Worm (Caenorhabditis elegans) whole organism, young adult: Measurements from ENCODE around the gene F42F12.14.

ENCODE experiments used
- C06A6.2 ChIP-seq: fragments of 200-800 bp; sonication (Bioruptor generic); conservative IDR thresholded peaks from 2 replicates; pipeline ENCODE4 v1.3.6; 2022; ENCODE audit warnings: missing genetic modification characterization, missing compliant biosample characterization
- C17E4.6 ChIP-seq: fragments of 200-800 bp; sonication (Bioruptor generic); IDR thresholded peaks from 2 replicates; pipeline ENCODE4 v1.3.6; 2022; ENCODE audit warnings: missing genetic modification reagents, missing genetic modification characterization, missing compliant biosample characterization
- F10E7.11 ChIP-seq: sonication (generic microtip); optimal IDR thresholded peaks from 2 replicates; lab custom pipeline; 2017; ENCODE audit warnings: mild to moderate bottlenecking, missing genetic modification characterization, moderate library complexity, missing compliant biosample characterization
- F22D6.2 ChIP-seq: sonication (generic microtip); optimal IDR thresholded peaks from 2 replicates; lab custom pipeline; 2016; ENCODE audit warnings: mild to moderate bottlenecking, missing genetic modification characterization, missing compliant biosample characterization
- F37B4.10 ChIP-seq: fragments of 200-800 bp; sonication (Bioruptor generic); IDR thresholded peaks from 2 replicates; pipeline ENCODE4 v1.3.6; 2022; ENCODE audit warnings: missing genetic modification characterization, missing compliant biosample characterization
- F49E8.2 ChIP-seq: sonication (generic microtip); optimal IDR thresholded peaks from 3 replicates; lab custom pipeline; 2017; ENCODE audit warnings: missing genetic modification characterization, mild to moderate bottlenecking, missing compliant biosample characterization, antibody characterized with exemption, moderate library complexity; ENCODE audit not compliant: insufficient read depth
- F57A8.1 ChIP-seq: fragments of 200-800 bp; sonication (Bioruptor generic); optimal IDR thresholded peaks from 2 replicates; lab custom pipeline; 2018; ENCODE audit warnings: mild to moderate bottlenecking, missing genetic modification characterization, moderate library complexity, missing compliant biosample characterization
- T07F8.4 ChIP-seq: sonication (generic microtip); optimal IDR thresholded peaks from 2 replicates; lab custom pipeline; 2016; ENCODE audit warnings: mild to moderate bottlenecking, missing genetic modification characterization, moderate library complexity, missing compliant biosample characterization
- Y53F4B.3 ChIP-seq: fragments of 200-800 bp; sonication (Bioruptor generic); IDR thresholded peaks from 2 replicates; pipeline ENCODE4 v1.3.6; 2022; ENCODE audit warnings: missing genetic modification reagents, missing genetic modification characterization, missing compliant biosample characterization
- Y67H2A.10 ChIP-seq: fragments of 200-800 bp; sonication (Bioruptor generic); conservative IDR thresholded peaks from 2 replicates; pipeline ENCODE4 v1.3.6; 2022; ENCODE audit warnings: missing genetic modification reagents, missing genetic modification characterization, missing compliant biosample characterization
- Y79H2A.3 ChIP-seq: fragments of 200-800 bp; sonication (Bioruptor generic); conservative IDR thresholded peaks from 2 replicates; pipeline ENCODE4 v1.3.6; 2022; ENCODE audit warnings: missing genetic modification reagents, missing genetic modification characterization, missing compliant biosample characterization
- Y95B8A.8 ChIP-seq: fragments of 200-800 bp; sonication (Bioruptor generic); IDR thresholded peaks from 2 replicates; pipeline ENCODE4 v1.3.6; 2022; ENCODE audit warnings: missing genetic modification reagents, missing genetic modification characterization, missing compliant biosample characterization
- ama-1 ChIP-seq, 3 experiments: fragments of 150-350 bp in 1 of 3; sonication (generic microtip) in 2 of 3; optimal IDR thresholded peaks; 2 replicates each; lab custom pipeline; 2014 to 2018; ENCODE audit warnings: missing biosample characterization in 2 of 3, missing genetic modification characterization in 2 of 3, missing genetic modification reagents in 2 of 3
- attf-5 ChIP-seq: fragments of 200-800 bp; sonication (Bioruptor generic); optimal IDR thresholded peaks from 2 replicates; lab custom pipeline; 2018; ENCODE audit warnings: mild to moderate bottlenecking, missing genetic modification characterization, missing compliant biosample characterization
- bed-1 ChIP-seq: fragments of 200-800 bp; sonication (Bioruptor generic); IDR thresholded peaks from 2 replicates; pipeline ENCODE4 v1.3.6; 2022; ENCODE audit warnings: missing genetic modification reagents, missing genetic modification characterization, missing compliant biosample characterization
- ccch-3 ChIP-seq: fragments of 200-800 bp; sonication (Bioruptor generic); optimal IDR thresholded peaks from 2 replicates; lab custom pipeline; 2018; ENCODE audit warnings: mild to moderate bottlenecking, missing genetic modification characterization, missing compliant biosample characterization
- cebp-2 ChIP-seq: fragments of 200-800 bp; sonication (Bioruptor generic); IDR thresholded peaks from 2 replicates; pipeline ENCODE4 v1.3.6; 2022; ENCODE audit warnings: missing genetic modification characterization, missing compliant biosample characterization
- ceh-100 ChIP-seq: fragments of 200-800 bp; sonication (Bioruptor generic); IDR thresholded peaks from 2 replicates; pipeline ENCODE4 v1.3.6; 2022; ENCODE audit warnings: missing genetic modification reagents, missing genetic modification characterization, missing compliant biosample characterization
- ceh-27 ChIP-seq: fragments of 200-800 bp; sonication (Bioruptor generic); optimal IDR thresholded peaks from 2 replicates; lab custom pipeline; 2018; ENCODE audit warnings: mild to moderate bottlenecking, missing genetic modification characterization, moderate library complexity, missing compliant biosample characterization
- ceh-58 ChIP-seq: fragments of 200-800 bp; sonication (Bioruptor generic); IDR thresholded peaks from 2 replicates; pipeline ENCODE4 v1.3.6; 2022; ENCODE audit warnings: missing genetic modification characterization, missing compliant biosample characterization
- ceh-91 ChIP-seq: fragments of 200-800 bp; sonication (Bioruptor generic); IDR thresholded peaks from 2 replicates; pipeline ENCODE4 v1.3.6; 2022; ENCODE audit warnings: missing genetic modification reagents, missing genetic modification characterization, missing compliant biosample characterization
- chd-7 ChIP-seq: sonication (generic microtip); optimal IDR thresholded peaks from 2 replicates; lab custom pipeline; 2016; ENCODE audit warnings: mild to moderate bottlenecking, missing genetic modification characterization, moderate library complexity, missing compliant biosample characterization
- efl-1 ChIP-seq: fragments of 150-350 bp; optimal IDR thresholded peaks from 2 replicates; lab custom pipeline; 2014; ENCODE audit warnings: missing biosample characterization, missing genetic modification reagents, missing genetic modification characterization
- egl-44 ChIP-seq: fragments of 200-800 bp; sonication (Bioruptor generic); IDR thresholded peaks from 2 replicates; pipeline ENCODE4 v1.3.6; 2022; ENCODE audit warnings: missing genetic modification reagents, missing genetic modification characterization, missing compliant biosample characterization
- hlh-12 ChIP-seq: sonication (generic microtip); optimal IDR thresholded peaks from 2 replicates; lab custom pipeline; 2016; ENCODE audit warnings: missing genetic modification characterization, missing compliant biosample characterization
- hmg-20 ChIP-seq: fragments of 200-800 bp; sonication (Bioruptor generic); IDR thresholded peaks from 2 replicates; pipeline ENCODE4 v1.3.6; 2022; ENCODE audit warnings: missing genetic modification reagents, missing genetic modification characterization, missing compliant biosample characterization
- hsf-1 ChIP-seq: fragments of 200-800 bp; sonication (Bioruptor generic); IDR thresholded peaks from 2 replicates; pipeline ENCODE4 v1.3.6; 2022; ENCODE audit warnings: missing genetic modification reagents, missing genetic modification characterization, missing compliant biosample characterization
- lag-1 ChIP-seq: fragments of 200-800 bp; sonication (Bioruptor generic); IDR thresholded peaks from 2 replicates; pipeline ENCODE4 v1.3.6; 2022; ENCODE audit warnings: missing genetic modification reagents, missing genetic modification characterization, missing compliant biosample characterization
- let-607 ChIP-seq, 2 experiments: fragments of 200-800 bp in 1 of 2; sonication (Bioruptor generic) in 1 of 2; sonication (generic microtip) in 1 of 2; optimal IDR thresholded peaks; 2 replicates each; lab custom pipeline; 2016 to 2018; ENCODE audit warnings: mild to moderate bottlenecking in 2 of 2, missing compliant biosample characterization in 2 of 2, missing genetic modification characterization in 2 of 2, moderate library complexity in 2 of 2, missing genotype in 1 of 2
- lin-35 ChIP-seq, 3 experiments: fragments of 150-350 bp in 2 of 3; sonication (generic microtip) in 1 of 3; optimal IDR thresholded peaks; 2 replicates each; lab custom pipeline; 2014 to 2018; ENCODE audit warnings: missing biosample characterization in 3 of 3, missing genetic modification characterization in 3 of 3, missing genetic modification reagents in 3 of 3
- lir-1 ChIP-seq: fragments of 200-800 bp; sonication (Bioruptor generic); conservative IDR thresholded peaks from 2 replicates; pipeline ENCODE4 v1.3.6; 2022; ENCODE audit warnings: missing genetic modification reagents, missing genetic modification characterization, missing compliant biosample characterization
- mcd-1 ChIP-seq: fragments of 200-800 bp; sonication (Bioruptor generic); IDR thresholded peaks from 2 replicates; pipeline ENCODE4 v1.3.6; 2022; ENCODE audit warnings: missing genetic modification reagents, missing genetic modification characterization, missing compliant biosample characterization
- mel-28 ChIP-seq: sonication (generic microtip); optimal IDR thresholded peaks from 2 replicates; lab custom pipeline; 2016; ENCODE audit warnings: borderline replicate concordance, mild to moderate bottlenecking, missing genetic modification characterization, missing compliant biosample characterization
- nfyb-1 ChIP-seq: fragments of 200-800 bp; sonication (Bioruptor generic); IDR thresholded peaks from 2 replicates; pipeline ENCODE4 v1.3.6; 2022; ENCODE audit warnings: missing genetic modification reagents, missing genetic modification characterization, missing compliant biosample characterization
- nhr-120 ChIP-seq: fragments of 200-800 bp; sonication (Bioruptor generic); IDR thresholded peaks from 2 replicates; pipeline ENCODE4 v1.3.6; 2022; ENCODE audit warnings: missing genetic modification characterization, missing compliant biosample characterization
- nhr-80 ChIP-seq: sonication (generic microtip); optimal IDR thresholded peaks from 2 replicates; lab custom pipeline; 2016; ENCODE audit warnings: missing genetic modification characterization, missing compliant biosample characterization
- nhr-90 ChIP-seq: sonication (generic microtip); optimal IDR thresholded peaks from 2 replicates; lab custom pipeline; 2016; ENCODE audit warnings: missing genotype, mild to moderate bottlenecking, missing genetic modification characterization, missing compliant biosample characterization
- pbrm-1 ChIP-seq: fragments of 200-800 bp; sonication (Bioruptor generic); IDR thresholded peaks from 2 replicates; pipeline ENCODE4 v1.3.6; 2022; ENCODE audit warnings: missing genetic modification reagents, missing genetic modification characterization, missing compliant biosample characterization
- repo-1 ChIP-seq: sonication (generic microtip); optimal IDR thresholded peaks from 2 replicates; lab custom pipeline; 2017; ENCODE audit warnings: mild to moderate bottlenecking, missing genetic modification characterization, missing compliant biosample characterization
- snpc-4 ChIP-seq, 5 experiments: fragments of 150-350 bp in 1 of 5; sonication (generic microtip) in 4 of 5; optimal IDR thresholded peaks; 2 replicates each; lab custom pipeline; 2014 to 2018; ENCODE audit warnings: missing genetic modification characterization in 5 of 5, missing biosample characterization in 3 of 5, antibody characterized with exemption in 2 of 5, mild to moderate bottlenecking in 2 of 5, missing compliant biosample characterization in 2 of 5, missing genotype in 2 of 5, moderate library complexity in 2 of 5, missing genetic modification reagents in 1 of 5
- somi-1 ChIP-seq: fragments of 200-800 bp; sonication (Bioruptor generic); optimal IDR thresholded peaks from 2 replicates; lab custom pipeline; 2018; ENCODE audit warnings: mild to moderate bottlenecking, missing genetic modification characterization, missing compliant biosample characterization
- tbx-9 ChIP-seq: sonication (generic microtip); optimal IDR thresholded peaks from 2 replicates; lab custom pipeline; 2016; ENCODE audit warnings: borderline replicate concordance, missing genetic modification characterization, inconsistent platforms, missing compliant biosample characterization
- tlf-1 ChIP-seq: fragments of 200-800 bp; sonication (Bioruptor generic); optimal IDR thresholded peaks from 2 replicates; lab custom pipeline; 2018; ENCODE audit warnings: mild to moderate bottlenecking, missing genetic modification characterization, missing compliant biosample characterization
- unc-130 ChIP-seq: sonication (generic microtip); optimal IDR thresholded peaks from 2 replicates; lab custom pipeline; 2016; ENCODE audit warnings: missing genetic modification reagents, missing genetic modification characterization, missing compliant biosample characterization
- zfh-2 ChIP-seq: fragments of 200-800 bp; sonication (Bioruptor generic); conservative IDR thresholded peaks from 2 replicates; pipeline ENCODE4 v1.3.6; 2022; ENCODE audit warnings: missing genetic modification reagents, missing genetic modification characterization, missing compliant biosample characterization
- ztf-18 ChIP-seq: sonication (generic microtip); optimal IDR thresholded peaks from 2 replicates; lab custom pipeline; 2016; ENCODE audit warnings: missing genotype, mild to moderate bottlenecking, missing genetic modification characterization, missing compliant biosample characterization
- ztf-6 ChIP-seq: fragments of 200-800 bp; sonication (Bioruptor generic); IDR thresholded peaks from 2 replicates; pipeline ENCODE4 v1.3.6; 2022; ENCODE audit warnings: missing genetic modification reagents, missing genetic modification characterization, missing compliant biosample characterization

F42F12.14 gene

ce11 chrX:12362951-12363486, 14.6 kb downstream of the F42F12.14 start:
- TF ChIP-seq F37B4.10 (GFP tag; lab: Robert Waterston, UW) (no peak), nhr-120 (GFP tag; lab: Robert Waterston, UW) (no peak), pbrm-1 (GFP tag; lab: Robert Waterston, UW) (peak; percentile 90), bed-1 (no peak), ztf-6 (GFP tag; lab: Robert Waterston, UW) (0 out of 2 replicates have a peak, but pooled peaks have one; percentile 62), ceh-91 (no peak), snpc-4 (GFP tag; optimal IDR thresholded peaks at IDR 0.05; lab: Kevin White, UChicago) (peak; percentile 51), snpc-4 (tag; optimal IDR thresholded peaks at IDR 0.05; lab: Kevin White, UChicago) (peak; percentile 71 to 86 (median 82)), let-607 (tag; optimal IDR thresholded peaks at IDR 0.05; lab: Kevin White, UChicago) (peak; percentile 76 to 93), ceh-58 (GFP tag; lab: Robert Waterston, UW) (no peak), F22D6.2 (tag; lab: Kevin White, UChicago) (peak; percentile 94), tlf-1 (GFP tag; lab: Kevin White, UChicago) (peak; percentile 97), tbx-9 (tag; lab: Kevin White, UChicago) (no peak), ztf-18 (tag; lab: Kevin White, UChicago) (peak; percentile 79), ama-1 (optimal IDR thresholded peaks at IDR 0.05; lab: Kevin White, UChicago) (no peak), ama-1 (GFP tag; optimal IDR thresholded peaks at IDR 0.05; lab: Kevin White, UChicago) (peak in 1 of 2 experiments; percentile 73), Y53F4B.3 (no peak), egl-44 (GFP tag; lab: Robert Waterston, UW) (peak; percentile 87), T07F8.4 (tag; lab: Kevin White, UChicago) (peak; percentile 85), C06A6.2 (GFP tag; lab: Robert Waterston, UW) (peak; percentile 95), Y95B8A.8 (no peak), unc-130 (GFP tag; lab: Kevin White, UChicago) (peak; percentile 33), lag-1 (GFP tag; lab: Robert Waterston, UW) (peak; percentile 84; the same call in 1 of the 2 replicates), attf-5 (GFP tag; lab: Kevin White, UChicago) (peak; percentile 54), cebp-2 (GFP tag; lab: Robert Waterston, UW) (peak; percentile 93; the same call in 1 of the 2 replicates), C17E4.6 (peak; percentile 77), Y67H2A.10 (no peak), F49E8.2 (tag; lab: Kevin White, UChicago) (no peak), nhr-90 (tag; lab: Kevin White, UChicago) (peak; percentile 91), mel-28 (peak; percentile 81), lin-35 (GFP tag; optimal IDR thresholded peaks at IDR 0.05; lab: Kevin White, UChicago) (peak in 2 of 3 experiments; percentile 86 to 98), hsf-1 (GFP tag; lab: Robert Waterston, UW) (0 out of 2 replicates have a peak, but pooled peaks have one; percentile 20), efl-1 (no peak), repo-1 (tag; lab: Kevin White, UChicago) (peak; percentile 99), Y79H2A.3 (no peak), ceh-27 (peak; percentile 98), mcd-1 (GFP tag; lab: Robert Waterston, UW) (peak; percentile 82), zfh-2 (GFP tag; lab: Robert Waterston, UW) (no peak), hlh-12 (tag; lab: Kevin White, UChicago) (no peak), ceh-100 (GFP tag; lab: Robert Waterston, UW) (peak; percentile 74), nfyb-1 (GFP tag; lab: Robert Waterston, UW) (peak; percentile 95), lir-1 (GFP tag; lab: Robert Waterston, UW) (peak; percentile 81), chd-7 (tag; lab: Kevin White, UChicago) (peak; percentile 89), ccch-3 (GFP tag; lab: Kevin White, UChicago) (peak; percentile 86), F57A8.1 (GFP tag; lab: Kevin White, UChicago) (peak; percentile 85), F10E7.11 (peak; percentile 91), hmg-20 (GFP tag; lab: Robert Waterston, UW) (peak; percentile 91), somi-1 (peak; percentile 97), nhr-80 (tag; lab: Kevin White, UChicago) (peak; percentile 96)
